Worm (Caenorhabditis elegans) whole organism, late embryonic: Measurements from ENCODE around the gene C04F5.8.

Source experiments
- C38D4.7 ChIP-seq: fragments of 200-800 bp; sonication (Bioruptor generic); optimal IDR thresholded peaks from 2 replicates; lab custom pipeline; 2018; ENCODE audit warnings: mild to moderate bottlenecking, missing genetic modification characterization, moderate library complexity, missing compliant biosample characterization
- ama-1 ChIP-seq: fragments of 150-350 bp; optimal IDR thresholded peaks from 2 replicates; lab custom pipeline; 2014
- ceh-31 ChIP-seq: sonication (generic microtip); optimal IDR thresholded peaks from 2 replicates; lab custom pipeline; 2016; ENCODE audit warnings: missing genetic modification characterization, missing compliant biosample characterization
- elt-2 ChIP-seq: sonication (generic microtip); optimal IDR thresholded peaks from 2 replicates; lab custom pipeline; 2016; ENCODE audit warnings: missing genetic modification reagents, missing genetic modification characterization, missing compliant biosample characterization
- hlh-13 ChIP-seq: fragments of 200-800 bp; sonication (Bioruptor generic); optimal IDR thresholded peaks from 2 replicates; lab custom pipeline; 2018; ENCODE audit warnings: mild to moderate bottlenecking, missing genetic modification characterization, missing compliant biosample characterization
- hlh-15 ChIP-seq: sonication (generic microtip); optimal IDR thresholded peaks from 2 replicates; lab custom pipeline; 2016; ENCODE audit warnings: missing genetic modification characterization, missing compliant biosample characterization
- hlh-30 ChIP-seq: sonication (generic microtip); optimal IDR thresholded peaks from 2 replicates; lab custom pipeline; 2017; ENCODE audit warnings: antibody characterized with exemption, missing genetic modification characterization, missing compliant biosample characterization; ENCODE audit not compliant: insufficient read depth
- hlh-6 ChIP-seq: sonication (generic microtip); optimal IDR thresholded peaks from 2 replicates; lab custom pipeline; 2016; ENCODE audit warnings: missing genotype, missing genetic modification characterization, missing compliant biosample characterization
- hlh-8 ChIP-seq: sonication (generic microtip); optimal IDR thresholded peaks from 2 replicates; lab custom pipeline; 2016; ENCODE audit warnings: missing genotype, missing genetic modification characterization, missing compliant biosample characterization
- unc-86 ChIP-seq: sonication (generic microtip); optimal IDR thresholded peaks from 2 replicates; lab custom pipeline; 2016; ENCODE audit warnings: missing genetic modification characterization, missing compliant biosample characterization

- no peak for TF ChIP-seq hlh-30 (tag; lab: Kevin White, UChicago)
- TF ChIP-seq unc-86 = no peak
- no peak for TF ChIP-seq hlh-15 (tag; lab: Kevin White, UChicago)
- no peak for TF ChIP-seq hlh-13 (GFP tag; lab: Kevin White, UChicago)
- no peak for TF ChIP-seq ceh-31 (tag; lab: Kevin White, UChicago)
- TF ChIP-seq C38D4.7 = no peak
- no peak for TF ChIP-seq elt-2 (tag; lab: Kevin White, UChicago)
- no peak for TF ChIP-seq hlh-8 (tag; lab: Kevin White, UChicago)
- TF ChIP-seq ama-1 (lab: Kevin White, UChicago) = no peak
- TF ChIP-seq hlh-6 (tag; lab: Kevin White, UChicago) = no peak
These were observed 17.8 kb upstream of the C04F5.8 start for ce11 chrV:5131380-5131779.
